Fruit fly (Drosophila melanogaster) whole organism, adult: ENCODE data around the gene Sf3a1.

ENCODE experiments used
- CG11617 ChIP-seq: fragments of 200-800 bp; sonication (Bioruptor generic); optimal IDR thresholded peaks from 2 replicates; lab custom pipeline; 2017; ENCODE audit warnings: mild to moderate bottlenecking, missing biosample characterization, missing genetic modification reagents, missing genetic modification characterization
- CG12768 ChIP-seq: fragments of 200-800 bp; sonication (Bioruptor generic); optimal IDR thresholded peaks from 2 replicates; lab custom pipeline; 2017; ENCODE audit warnings: missing biosample characterization, missing genetic modification characterization, mild to moderate bottlenecking, moderate library complexity, missing genetic modification reagents
- CG14711 ChIP-seq: fragments of 200-800 bp; sonication (Bioruptor generic); optimal IDR thresholded peaks from 2 replicates; lab custom pipeline; 2018; ENCODE audit warnings: missing biosample characterization, mild to moderate bottlenecking, missing genetic modification characterization, moderate library complexity
- CG1620 ChIP-seq: fragments of 200-800 bp; sonication (Bioruptor generic); optimal IDR thresholded peaks from 2 replicates; lab custom pipeline; 2016; ENCODE audit warnings: missing biosample characterization, missing genetic modification characterization
- CG33017 ChIP-seq: fragments of 200-800 bp; sonication (Bioruptor generic); optimal IDR thresholded peaks from 2 replicates; lab custom pipeline; 2018; ENCODE audit warnings: missing biosample characterization, mild to moderate bottlenecking, missing genetic modification characterization, moderate library complexity
- CG5204 ChIP-seq: fragments of 200-800 bp; sonication (Bioruptor generic); optimal IDR thresholded peaks from 2 replicates; lab custom pipeline; 2016; ENCODE audit warnings: missing biosample characterization, missing genetic modification characterization
- CG7045 ChIP-seq: fragments of 200-800 bp; sonication (Bioruptor generic); optimal IDR thresholded peaks from 2 replicates; lab custom pipeline; 2017; ENCODE audit warnings: missing biosample characterization, mild to moderate bottlenecking, missing genetic modification characterization
- CG7101 ChIP-seq: fragments of 200-800 bp; sonication (Bioruptor generic); optimal IDR thresholded peaks from 2 replicates; lab custom pipeline; 2018; ENCODE audit warnings: missing biosample characterization, mild to moderate bottlenecking, missing genetic modification characterization, moderate library complexity
- Clk ChIP-seq: fragments of 200-800 bp; sonication (Bioruptor generic); optimal IDR thresholded peaks from 2 replicates; lab custom pipeline; 2017; ENCODE audit warnings: missing biosample characterization, missing genetic modification characterization
- Crg-1 ChIP-seq: fragments of 200-800 bp; sonication (Bioruptor generic); optimal IDR thresholded peaks from 2 replicates; lab custom pipeline; 2016; ENCODE audit warnings: missing biosample characterization, missing genetic modification characterization
- Hr96 ChIP-seq: fragments of 200-800 bp; sonication (Bioruptor generic); optimal IDR thresholded peaks from 2 replicates; lab custom pipeline; 2016; ENCODE audit warnings: missing biosample characterization, missing genetic modification characterization
- Mnt ChIP-seq: fragments of 200-800 bp; sonication (Bioruptor generic); optimal IDR thresholded peaks from 2 replicates; lab custom pipeline; 2016; ENCODE audit warnings: missing biosample characterization, mild to moderate bottlenecking, missing genetic modification characterization
- bab1 ChIP-seq: fragments of 200-800 bp; sonication (Bioruptor generic); optimal IDR thresholded peaks from 3 replicates; lab custom pipeline; 2019; ENCODE audit warnings: missing biosample characterization, mild to moderate bottlenecking, missing genetic modification characterization, moderate library complexity
- cic ChIP-seq: fragments of 200-800 bp; sonication (Bioruptor generic); optimal IDR thresholded peaks from 2 replicates; lab custom pipeline; 2017; ENCODE audit warnings: missing biosample characterization, mild to moderate bottlenecking, missing genetic modification characterization, moderate library complexity
- cnc ChIP-seq, 2 experiments: fragments of >200 bp; optimal IDR thresholded peaks; 2 replicates each; lab custom pipeline; 2017
- kay ChIP-seq: fragments of 200-800 bp; sonication (Bioruptor generic); peaks from one replicate; lab custom pipeline; 2016; ENCODE audit warnings: missing biosample characterization, missing genetic modification characterization, borderline replicate concordance
- ovo ChIP-seq: fragments of 200-800 bp; sonication (Bioruptor generic); optimal IDR thresholded peaks from 2 replicates; lab custom pipeline; 2016; ENCODE audit warnings: missing biosample characterization, missing genetic modification characterization
- pad ChIP-seq: fragments of 200-800 bp; sonication (Bioruptor generic); optimal IDR thresholded peaks from 3 replicates; lab custom pipeline; 2017; ENCODE audit warnings: missing biosample characterization, missing genetic modification characterization, mild to moderate bottlenecking, moderate library complexity, missing genetic modification reagents
- tj ChIP-seq: fragments of 200-800 bp; sonication (Bioruptor generic); optimal IDR thresholded peaks from 3 replicates; lab custom pipeline; 2017; ENCODE audit warnings: missing biosample characterization, mild to moderate bottlenecking, missing genetic modification characterization, moderate library complexity
- toe ChIP-seq: fragments of 200-800 bp; sonication (Bioruptor generic); optimal IDR thresholded peaks from 2 replicates; lab custom pipeline; 2016; ENCODE audit warnings: missing biosample characterization, missing genetic modification characterization

Gene Sf3a1

DNA sequence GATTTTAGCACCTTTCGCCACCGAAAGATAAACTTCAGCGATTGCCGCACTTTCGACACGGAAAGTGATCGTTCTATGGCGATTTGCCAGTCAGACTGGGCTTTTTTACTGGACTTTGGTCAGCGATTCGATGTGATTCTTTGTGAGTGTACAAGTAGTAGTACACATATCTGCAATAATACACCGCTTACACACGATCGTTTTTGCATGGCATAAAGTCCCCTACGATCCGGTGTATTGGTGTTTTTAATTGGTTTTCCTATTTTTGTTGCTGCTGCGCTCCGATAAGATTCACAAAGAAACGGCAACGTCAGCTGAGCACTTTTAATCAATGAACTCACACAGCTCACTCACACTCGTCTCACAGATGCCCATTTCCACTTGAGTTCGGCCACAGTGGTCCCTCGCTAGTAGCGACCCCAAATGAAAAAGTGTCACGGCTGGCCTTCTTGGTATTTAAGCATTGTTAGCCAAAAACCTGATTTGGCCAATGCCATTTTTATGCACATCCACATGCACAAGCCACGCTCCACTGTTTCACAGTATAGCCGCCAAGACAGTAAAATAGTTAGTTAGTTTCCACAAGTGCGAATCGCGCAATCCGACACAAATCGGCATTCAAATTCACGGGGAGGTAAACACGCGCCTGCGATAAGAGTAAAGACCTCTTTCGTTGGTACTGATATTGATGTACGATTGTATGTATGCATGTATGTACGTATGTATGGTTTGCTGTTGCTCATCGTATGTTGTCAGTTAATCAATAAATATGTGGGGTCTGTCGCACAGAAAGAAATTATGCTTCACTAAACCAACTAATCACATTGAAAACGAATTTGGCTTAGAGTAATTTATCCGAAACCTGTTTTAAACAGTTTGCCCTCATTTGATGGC is 15.7 kb downstream of the Sf3a1 start:
- TF ChIP-seq CG11617 (GFP tag; lab: Kevin White, UChicago) (peak; percentile 94), Crg-1 (peak; percentile 94), Hr96 (peak; percentile 98), Mnt (peak; percentile 92), pad (GFP tag; lab: Kevin White, UChicago) (peak; percentile 88), CG7101 (tag; lab: Kevin White, UChicago) (peak; percentile 95), cic (GFP tag; lab: Kevin White, UChicago) (peak; percentile 98), CG1620 (GFP tag; lab: Kevin White, UChicago) (peak; percentile 89), tj (GFP tag; lab: Kevin White, UChicago) (peak; percentile 88), ovo (GFP tag; lab: Kevin White, UChicago) (peak; percentile 66), CG5204 (GFP tag; lab: Kevin White, UChicago) (peak; percentile 97), kay (GFP tag; lab: Kevin White, UChicago) (peak; percentile 87), toe (GFP tag; lab: Kevin White, UChicago) (peak; percentile 94), CG7045 (GFP tag; lab: Kevin White, UChicago) (peak; percentile 98), Clk (GFP tag; lab: Kevin White, UChicago) (peak; percentile 94), CG12768 (GFP tag; lab: Kevin White, UChicago) (peak; percentile 94), bab1 (GFP tag; lab: Kevin White, UChicago) (peak; percentile 88), cnc (optimal IDR thresholded peaks at IDR 0.05; lab: Kevin White, UChicago) (no peak), CG14711 (tag; lab: Kevin White, UChicago) (peak; percentile 86), CG33017 (tag; lab: Kevin White, UChicago) (peak; percentile 96)

DNA sequence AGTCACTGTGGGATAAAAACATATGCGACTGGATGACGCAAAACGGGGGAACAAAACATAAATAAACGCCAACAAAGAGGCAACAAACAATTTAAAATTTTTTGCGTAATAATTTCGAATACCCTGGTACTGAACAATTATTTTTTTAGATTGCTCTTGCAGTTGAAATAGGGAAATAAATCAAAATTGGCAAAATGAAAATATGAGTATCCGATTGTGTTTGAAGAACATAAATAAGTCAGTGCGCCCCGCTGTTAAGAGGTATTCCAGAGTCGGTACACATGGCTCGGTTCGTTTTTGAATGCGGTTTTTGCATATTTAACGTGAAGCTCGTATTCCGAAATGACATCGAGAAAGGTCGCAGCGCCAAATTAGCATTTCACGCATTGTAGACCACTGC is 16.6 kb downstream of the Sf3a1 start:
- TF ChIP-seq kay (GFP tag; lab: Kevin White, UChicago) (peak; percentile 79), Mnt (no peak), Hr96 (no peak), tj (GFP tag; lab: Kevin White, UChicago) (no peak), cnc (optimal IDR thresholded peaks at IDR 0.05; lab: Kevin White, UChicago) (no peak)

DNA sequence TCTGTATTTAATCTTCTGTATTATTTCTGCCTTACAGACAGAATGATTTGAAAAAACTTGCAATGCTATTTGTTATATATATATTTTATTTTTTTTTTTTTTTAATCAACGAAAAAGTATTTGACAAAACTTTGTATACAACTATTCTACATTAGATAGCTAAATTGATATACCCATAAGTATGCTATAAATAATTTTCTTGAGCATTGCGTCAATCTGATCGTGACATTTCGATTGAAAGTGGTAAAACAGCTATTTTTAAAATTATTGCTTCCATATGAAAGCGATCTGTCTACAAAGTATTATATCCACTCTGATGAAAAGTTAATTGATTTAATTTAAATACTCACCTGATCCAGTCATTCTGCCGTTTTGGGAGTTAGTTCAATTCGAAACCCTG is 17.9 kb downstream of the Sf3a1 start:
- TF ChIP-seq CG5204 (GFP tag; lab: Kevin White, UChicago), result no peak
- no peak for TF ChIP-seq CG1620 (GFP tag; lab: Kevin White, UChicago)
- TF ChIP-seq CG7101 (tag; lab: Kevin White, UChicago), result no peak
- no peak for TF ChIP-seq cic (GFP tag; lab: Kevin White, UChicago)
- no peak for TF ChIP-seq CG33017 (tag; lab: Kevin White, UChicago)
- TF ChIP-seq CG7045 (GFP tag; lab: Kevin White, UChicago), result no peak
- TF ChIP-seq kay (GFP tag; lab: Kevin White, UChicago), result no peak
- TF ChIP-seq Crg-1, result no peak
- no peak for TF ChIP-seq bab1 (GFP tag; lab: Kevin White, UChicago)
- no peak for TF ChIP-seq ovo (GFP tag; lab: Kevin White, UChicago)
- no peak for TF ChIP-seq pad (GFP tag; lab: Kevin White, UChicago)
- TF ChIP-seq CG14711 (tag; lab: Kevin White, UChicago), result no peak
- no peak for TF ChIP-seq cnc (optimal IDR thresholded peaks at IDR 0.05; lab: Kevin White, UChicago)
- TF ChIP-seq CG12768 (GFP tag; lab: Kevin White, UChicago), result no peak
- no peak for TF ChIP-seq Clk (GFP tag; lab: Kevin White, UChicago)
- no peak for TF ChIP-seq CG11617 (GFP tag; lab: Kevin White, UChicago)
- TF ChIP-seq tj (GFP tag; lab: Kevin White, UChicago), result no peak
- TF ChIP-seq Mnt, result no peak

DNA sequence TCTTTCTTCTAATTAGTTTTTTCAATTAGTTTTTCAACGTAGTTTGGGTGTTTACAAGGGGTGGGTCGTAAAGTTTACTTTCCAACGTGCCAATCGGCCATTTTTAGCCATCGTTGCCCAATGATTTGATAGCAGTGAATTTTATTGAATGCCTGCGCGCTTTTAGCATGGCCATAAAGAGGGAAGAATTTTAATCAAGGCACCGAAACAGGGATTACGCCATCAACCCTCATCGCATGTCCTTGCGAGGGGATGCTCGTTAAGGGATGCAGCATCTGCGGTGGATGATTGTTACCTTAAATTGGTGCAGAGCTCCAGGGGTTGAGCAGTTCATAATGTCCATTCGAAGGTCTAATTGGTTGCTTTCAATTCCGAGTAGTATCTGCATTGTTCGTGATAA is 19.2 kb downstream of the Sf3a1 start:
- no peak for TF ChIP-seq pad (GFP tag; lab: Kevin White, UChicago)
- no peak for TF ChIP-seq Crg-1
- TF ChIP-seq cic (GFP tag; lab: Kevin White, UChicago), result no peak
- no peak for TF ChIP-seq bab1 (GFP tag; lab: Kevin White, UChicago)
- TF ChIP-seq CG7045 (GFP tag; lab: Kevin White, UChicago), result no peak
- no peak for TF ChIP-seq Clk (GFP tag; lab: Kevin White, UChicago)
- TF ChIP-seq Hr96, result no peak
- no peak for TF ChIP-seq CG14711 (tag; lab: Kevin White, UChicago)
- no peak for TF ChIP-seq ovo (GFP tag; lab: Kevin White, UChicago)
- no peak for TF ChIP-seq Mnt
- TF ChIP-seq CG12768 (GFP tag; lab: Kevin White, UChicago), result no peak
- no peak for TF ChIP-seq kay (GFP tag; lab: Kevin White, UChicago)
- TF ChIP-seq CG7101 (tag; lab: Kevin White, UChicago), result no peak
- no peak for TF ChIP-seq toe (GFP tag; lab: Kevin White, UChicago)
- no peak for TF ChIP-seq CG33017 (tag; lab: Kevin White, UChicago)

DNA sequence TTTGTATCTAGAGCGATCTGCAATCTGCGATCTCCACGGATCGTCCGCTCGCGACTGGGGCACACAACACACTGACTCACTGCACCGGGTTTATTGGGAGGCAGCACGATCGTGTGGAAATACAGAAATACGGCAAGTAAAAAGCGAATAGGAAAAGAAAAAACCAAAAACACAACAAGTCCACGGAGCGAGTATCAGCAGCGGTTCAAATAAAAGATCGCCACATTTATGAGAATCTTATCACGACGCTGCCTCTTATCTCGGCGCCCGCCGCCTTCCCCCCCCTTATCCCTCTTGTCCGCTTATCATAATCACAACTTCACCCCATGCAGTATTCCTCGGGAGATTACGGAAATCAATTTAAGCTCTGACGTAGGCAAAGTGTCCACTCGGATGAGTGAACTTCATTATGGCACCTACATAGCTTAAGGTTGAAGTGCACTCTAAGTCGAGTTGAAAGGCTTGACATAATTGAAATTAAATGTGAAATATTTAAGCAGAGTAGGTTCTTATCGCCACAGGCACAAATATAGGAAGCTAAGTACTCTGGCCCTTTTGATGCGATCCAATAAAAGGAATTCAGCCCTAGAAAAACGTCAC is 19.9 kb downstream of the Sf3a1 start, which contains the start of gene AhcyL2:
TSS of gene AhcyL2 (minus strand) at position 51 of the 600 bp plus-strand sequence.
- TF ChIP-seq CG12768 (GFP tag; lab: Kevin White, UChicago), result peak; percentile 12
- no peak for TF ChIP-seq CG1620 (GFP tag; lab: Kevin White, UChicago)
- no peak for TF ChIP-seq CG7045 (GFP tag; lab: Kevin White, UChicago)
- no peak for TF ChIP-seq tj (GFP tag; lab: Kevin White, UChicago)
- TF ChIP-seq kay (GFP tag; lab: Kevin White, UChicago), result peak; percentile 78
- TF ChIP-seq bab1 (GFP tag; lab: Kevin White, UChicago), result no peak
- TF ChIP-seq pad (GFP tag; lab: Kevin White, UChicago), result no peak
- peak; percentile 74 for TF ChIP-seq cic (GFP tag; lab: Kevin White, UChicago)
- TF ChIP-seq CG33017 (tag; lab: Kevin White, UChicago), result peak; percentile 23
- no peak for TF ChIP-seq CG5204 (GFP tag; lab: Kevin White, UChicago)
